Worm (Caenorhabditis elegans) whole organism, L3 larva: ENCODE results near the gene rog-1.

Source experiments
- ceh-16 ChIP-seq: sonication (generic microtip); optimal IDR thresholded peaks from 2 replicates; lab custom pipeline; 2017; ENCODE audit warnings: missing biosample characterization, missing genetic modification characterization
- ceh-9 ChIP-seq: sonication (generic microtip); optimal IDR thresholded peaks from 2 replicates; lab custom pipeline; 2018; ENCODE audit warnings: missing biosample characterization, missing genetic modification characterization
- mdl-1 ChIP-seq: fragments of 150-350 bp; optimal IDR thresholded peaks from 2 replicates; lab custom pipeline; 2014; ENCODE audit warnings: missing biosample characterization, missing genetic modification characterization
- nhr-76 ChIP-seq: fragments of 150-350 bp; sonication (generic microtip); optimal IDR thresholded peaks from 5 replicates; lab custom pipeline; 2014; ENCODE audit warnings: missing biosample characterization, missing genetic modification characterization
- ztf-4 ChIP-seq: fragments of 150-350 bp; optimal IDR thresholded peaks from 2 replicates; lab custom pipeline; 2014; ENCODE audit warnings: missing biosample characterization, missing genetic modification characterization

- TF ChIP-seq nhr-76 (tag; lab: Kevin White, UChicago) (no peak), mdl-1 (no peak), ceh-16 (tag; lab: Kevin White, UChicago) (no peak), ceh-9 (tag; lab: Kevin White, UChicago) (no peak), ztf-4 (tag; lab: Kevin White, UChicago) (no peak)
Measured at ce11 chrII:1362423-1362822, 12.4 kb downstream of the rog-1 start.
